Fruit fly (Drosophila melanogaster): Measurements from ENCODE around the gene CG43362.

Gene CG43362

DNA sequence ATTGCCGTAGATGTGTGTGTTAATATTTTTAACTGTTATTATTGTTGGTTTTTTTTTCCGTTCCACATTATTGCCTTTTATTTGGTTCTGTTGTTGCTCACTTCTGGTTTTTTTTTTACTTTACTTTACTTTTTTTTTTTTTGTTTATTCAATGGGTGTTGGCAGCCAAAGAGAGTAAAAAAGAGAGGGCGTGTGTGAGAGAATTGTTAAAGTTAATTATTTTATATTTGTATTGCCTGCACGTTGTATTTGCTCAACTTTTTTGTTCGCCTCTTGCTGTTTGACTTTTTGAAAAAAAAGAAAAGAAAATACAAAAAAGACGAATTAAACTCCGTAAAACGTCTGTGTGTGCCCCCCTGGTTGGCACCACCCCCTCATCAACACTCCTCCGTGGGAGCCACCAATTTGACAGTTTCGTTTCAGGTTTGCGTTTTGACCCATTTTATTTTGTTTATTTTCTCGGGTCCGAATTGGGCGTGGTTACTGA is 36.4 kb upstream of the CG43362 start (continued):
- no peak for TF ChIP-seq Ada2b (GFP tag; IDR thresholded peaks at IDR 0.05)
- no peak for TF ChIP-seq CG30020 (tag; optimal IDR thresholded peaks at IDR 0.05)
- TF ChIP-seq sqz (GFP tag; optimal IDR thresholded peaks at IDR 0.05) = peak; percentile 90
- TF ChIP-seq shn (GFP tag; optimal IDR thresholded peaks at IDR 0.05) = no peak
- TF ChIP-seq CG17359 (tag; optimal IDR thresholded peaks at IDR 0.05) = peak; percentile 34
- no peak for TF ChIP-seq h (optimal IDR thresholded peaks at IDR 0.05)
- 0 out of 2 replicates have a peak, but pooled peaks have one; percentile 7 for TF ChIP-seq CG13287 (GFP tag; IDR thresholded peaks at IDR 0.05; ENCODE audit: partially characterized antibody)
- TF ChIP-seq chm (GFP tag; IDR thresholded peaks at IDR 0.05) = 0 out of 2 replicates have a peak, but pooled peaks have one; percentile 30
- no peak for TF ChIP-seq dysf (GFP tag; IDR thresholded peaks at IDR 0.05)
- TF ChIP-seq CG1792 (GFP tag; optimal IDR thresholded peaks at IDR 0.05) = no peak
- no peak for TF ChIP-seq CG2120 (GFP tag; optimal IDR thresholded peaks at IDR 0.05)
- TF ChIP-seq ERR (GFP tag; optimal IDR thresholded peaks at IDR 0.05) = no peak
- TF ChIP-seq ATbp (GFP tag; optimal IDR thresholded peaks at IDR 0.05) = peak; percentile 54
- TF ChIP-seq CG7745 (tag; optimal IDR thresholded peaks at IDR 0.05) = peak; percentile 34

- TF ChIP-seq CG11696 (GFP tag; IDR thresholded peaks at IDR 0.05) = no peak
- no peak for TF ChIP-seq Sin3A (optimal IDR thresholded peaks at IDR 0.05)
- TF ChIP-seq Med (GFP tag) = peak; percentile 19
- peak; percentile 28; the same call in 1 of the 2 replicates for TF ChIP-seq vvl (GFP tag; IDR thresholded peaks at IDR 0.05)
- peak; percentile 78; the same call in 2 of the 3 replicates for TF ChIP-seq CG2199 (GFP tag; IDR thresholded peaks at IDR 0.05)
- 0 out of 2 replicates have a peak, but pooled peaks have one; percentile 16 for TF ChIP-seq CG32532 (GFP tag; IDR thresholded peaks at IDR 0.05)
- no peak for TF ChIP-seq CG6765 (GFP tag; optimal IDR thresholded peaks at IDR 0.05)
- TF ChIP-seq crol (GFP tag; IDR thresholded peaks at IDR 0.05) = peak; percentile 66
- TF ChIP-seq luna (GFP tag; optimal IDR thresholded peaks at IDR 0.05) = no peak
- no peak for TF ChIP-seq cad (GFP tag; optimal IDR thresholded peaks at IDR 0.05)
- no peak for TF ChIP-seq ERR (GFP tag; optimal IDR thresholded peaks at IDR 0.05)
- no peak for TF ChIP-seq CG9932 (GFP tag; IDR thresholded peaks at IDR 0.05)
- no peak for TF ChIP-seq yki (optimal IDR thresholded peaks at IDR 0.05)
- TF ChIP-seq Hr3 (GFP tag; optimal IDR thresholded peaks at IDR 0.05) = no peak
- peak; percentile 76 for TF ChIP-seq grn (GFP tag; optimal IDR thresholded peaks at IDR 0.05)
- TF ChIP-seq sqz (GFP tag; optimal IDR thresholded peaks at IDR 0.05) = no peak
- no peak for TF ChIP-seq CG17568 (GFP tag; optimal IDR thresholded peaks at IDR 0.05)
- no peak for TF ChIP-seq al (GFP tag; IDR thresholded peaks at IDR 0.05)
- TF ChIP-seq CG8290 (GFP tag; optimal IDR thresholded peaks at IDR 0.05) = no peak
- TF ChIP-seq CG8290 (tag; optimal IDR thresholded peaks at IDR 0.05) = peak in 1 of 2 experiments; percentile 20
- no peak for TF ChIP-seq tap (tag; optimal IDR thresholded peaks at IDR 0.05)
- peak; percentile 20 for TF ChIP-seq abd-A (tag; optimal IDR thresholded peaks at IDR 0.05)
- TF ChIP-seq ab (GFP tag; optimal IDR thresholded peaks at IDR 0.05) = peak; percentile 12
- peak; percentile 55 for TF ChIP-seq CG12769 (tag; optimal IDR thresholded peaks at IDR 0.05)
- TF ChIP-seq Trl (optimal IDR thresholded peaks at IDR 0.05) = peak in 1 of 2 experiments; percentile 6
- TF ChIP-seq Trl (GFP tag; optimal IDR thresholded peaks at IDR 0.05) = no peak
- TF ChIP-seq ems (GFP tag; optimal IDR thresholded peaks at IDR 0.05) = no peak
- TF ChIP-seq bigmax (GFP tag; optimal IDR thresholded peaks at IDR 0.05) = no peak
- 0 out of 4 replicates have a peak, but pooled peaks have one; percentile 76 for TF ChIP-seq chinmo (GFP tag; IDR thresholded peaks at IDR 0.05; ENCODE audit: partially characterized antibody)
- no peak for TF ChIP-seq CG4820 (GFP tag; optimal IDR thresholded peaks at IDR 0.05)
- TF ChIP-seq CG4282 (GFP tag; optimal IDR thresholded peaks at IDR 0.05) = no peak
These were observed 35.7 kb upstream of the CG43362 start for dm6 chr2L:18327007-18327406.
